Fruit fly (Drosophila melanogaster): ENCODE results near the gene Or33c.

Gene Or33c

dm6 chr2L:11947641-11948040 lies 9.9 kb downstream of the Or33c start, which contains the start of gene CG16964:
Gene CG16964 (plus strand): TSS chr2L:11947941.
- TF ChIP-seq h (optimal IDR thresholded peaks at IDR 0.05) = no peak
- no peak for TF ChIP-seq insv (optimal IDR thresholded peaks at IDR 0.05)
- TF ChIP-seq Myc (optimal IDR thresholded peaks at IDR 0.05) = no peak
- TF ChIP-seq Sin3A (optimal IDR thresholded peaks at IDR 0.05) = no peak
- no peak for TF ChIP-seq psq (optimal IDR thresholded peaks at IDR 0.05)
- no peak for TF ChIP-seq ttk (optimal IDR thresholded peaks at IDR 0.05)

dm6 chr2L:11948479-11948878 lies 10.7 kb downstream of the Or33c start:
- TF ChIP-seq Myc (optimal IDR thresholded peaks at IDR 0.05) = no peak
- TF ChIP-seq insv (optimal IDR thresholded peaks at IDR 0.05) = no peak
- TF ChIP-seq psq (optimal IDR thresholded peaks at IDR 0.05) = no peak

DNA sequence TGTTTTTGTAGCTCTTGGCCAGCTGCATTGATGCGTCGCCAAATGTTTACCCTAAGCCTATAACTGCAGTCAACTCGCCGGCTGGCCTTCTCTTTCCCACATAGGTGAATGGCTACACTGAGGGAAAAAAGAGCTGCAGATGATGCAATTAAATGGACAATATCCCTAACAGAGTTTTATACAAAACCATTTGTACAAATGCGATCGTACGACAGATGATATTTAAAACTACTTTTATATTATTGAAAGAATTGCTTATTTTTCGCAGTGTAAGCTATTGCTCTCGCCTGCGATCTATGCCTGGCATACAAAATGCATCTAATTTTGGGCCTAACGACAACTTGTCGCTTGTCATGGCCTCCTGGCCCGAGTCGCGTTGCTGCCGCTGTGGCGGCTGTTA lies 12.1 kb downstream of the Or33c start:
- TF ChIP-seq ttk (optimal IDR thresholded peaks at IDR 0.05) (no peak), Myc (optimal IDR thresholded peaks at IDR 0.05) (no peak), Sin3A (optimal IDR thresholded peaks at IDR 0.05) (no peak), insv (optimal IDR thresholded peaks at IDR 0.05) (no peak), psq (optimal IDR thresholded peaks at IDR 0.05) (no peak), h (optimal IDR thresholded peaks at IDR 0.05) (no peak)

- TF ChIP-seq insv (optimal IDR thresholded peaks at IDR 0.05) (no peak), Myc (optimal IDR thresholded peaks at IDR 0.05) (no peak), Sin3A (optimal IDR thresholded peaks at IDR 0.05) (no peak), psq (optimal IDR thresholded peaks at IDR 0.05) (no peak), ttk (optimal IDR thresholded peaks at IDR 0.05) (no peak), h (optimal IDR thresholded peaks at IDR 0.05) (no peak)
Measured at dm6 chr2L:11955839-11956238, 18.1 kb downstream of the Or33c start.

DNA sequence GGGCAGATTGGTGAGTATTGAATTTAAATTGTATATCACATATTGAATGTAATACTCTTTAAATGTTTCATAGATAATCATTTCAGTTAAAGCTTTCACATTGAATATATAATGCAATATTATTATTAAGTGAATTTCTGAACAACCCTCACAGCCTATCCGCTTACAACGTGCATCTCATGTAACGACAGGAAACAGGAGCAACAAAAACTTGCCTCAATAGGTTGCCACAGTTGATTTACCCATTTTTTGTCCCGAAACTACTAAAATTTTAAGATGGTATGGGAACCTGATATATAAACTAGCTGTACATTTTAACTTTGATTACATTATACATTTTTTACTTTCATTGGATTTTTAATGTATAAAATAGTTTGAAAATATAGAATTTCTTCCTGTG lies 21.0 kb downstream of the Or33c start:
- no peak for TF ChIP-seq h (optimal IDR thresholded peaks at IDR 0.05)
- no peak for TF ChIP-seq psq (optimal IDR thresholded peaks at IDR 0.05)
- no peak for TF ChIP-seq insv (optimal IDR thresholded peaks at IDR 0.05)
- TF ChIP-seq ttk (optimal IDR thresholded peaks at IDR 0.05) = no peak
- no peak for TF ChIP-seq Myc (optimal IDR thresholded peaks at IDR 0.05)
- no peak for TF ChIP-seq Sin3A (optimal IDR thresholded peaks at IDR 0.05)

DNA sequence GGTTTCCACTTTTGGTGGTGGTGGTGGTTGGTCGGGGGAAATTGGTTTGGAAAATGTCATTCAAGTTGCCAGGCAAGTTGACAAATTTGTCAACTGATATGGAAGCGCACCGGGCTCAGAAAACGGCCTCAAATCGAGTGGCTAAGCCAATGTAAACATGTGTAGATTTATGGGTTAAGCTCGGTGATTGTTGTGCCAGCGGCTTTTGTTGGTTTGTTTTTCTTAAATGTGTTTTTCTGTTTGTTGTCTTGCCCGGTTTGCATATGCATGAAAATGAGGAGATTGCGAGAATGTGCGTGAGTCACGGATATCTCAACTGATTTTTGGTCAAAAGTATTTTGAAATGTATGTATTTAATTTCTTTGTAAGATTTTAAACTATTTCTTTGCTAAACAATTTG lies 23.1 kb downstream of the Or33c start:
- TF ChIP-seq h (optimal IDR thresholded peaks at IDR 0.05) (no peak), Myc (optimal IDR thresholded peaks at IDR 0.05) (no peak), Sin3A (optimal IDR thresholded peaks at IDR 0.05) (no peak), insv (optimal IDR thresholded peaks at IDR 0.05) (no peak), psq (optimal IDR thresholded peaks at IDR 0.05) (no peak), ttk (optimal IDR thresholded peaks at IDR 0.05) (no peak)

DNA sequence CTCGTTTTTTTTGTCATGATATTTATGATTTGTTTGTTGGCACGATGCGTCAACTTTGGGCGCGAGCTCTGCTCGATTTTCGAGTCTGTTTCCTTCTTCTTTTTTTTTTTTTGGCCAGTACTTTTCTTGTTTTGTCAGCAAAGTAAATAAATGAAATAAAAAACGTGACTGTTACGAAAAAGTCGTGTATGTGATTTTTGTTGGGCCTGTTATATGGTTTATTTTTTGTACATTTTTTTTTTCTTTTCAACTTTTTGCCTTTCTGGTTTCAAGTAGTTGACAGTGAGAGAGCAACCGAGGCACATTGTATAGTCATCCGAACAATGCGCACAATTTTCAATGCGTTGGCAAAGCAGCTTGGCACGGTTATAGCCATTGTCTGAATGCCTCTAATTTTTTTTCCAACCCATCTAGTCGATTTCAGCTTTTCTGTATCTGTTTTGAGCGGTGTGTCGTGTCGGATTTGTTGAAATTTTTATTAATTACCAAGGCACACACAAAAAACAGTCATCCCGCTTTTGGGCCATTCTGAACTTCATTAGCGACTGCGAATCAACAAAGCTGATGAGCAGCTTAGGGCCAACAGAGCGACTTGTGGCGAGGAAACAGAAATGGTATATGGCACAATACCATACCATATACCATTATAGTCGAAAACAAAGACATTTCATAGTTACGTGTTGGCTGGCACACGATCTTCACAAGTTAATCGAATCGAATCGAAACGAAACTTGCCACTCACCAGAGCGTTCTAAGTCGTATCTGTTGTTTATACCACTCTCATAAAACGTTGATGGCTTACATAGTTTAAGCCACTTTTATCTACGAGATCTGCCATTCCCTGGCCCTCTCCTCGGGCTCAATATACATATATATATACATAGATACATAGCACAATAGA lies 25.9 kb downstream of the Or33c start:
- TF ChIP-seq ttk (optimal IDR thresholded peaks at IDR 0.05) = no peak
- no peak for TF ChIP-seq Myc (optimal IDR thresholded peaks at IDR 0.05)
- TF ChIP-seq h (optimal IDR thresholded peaks at IDR 0.05) = no peak
- no peak for TF ChIP-seq Sin3A (optimal IDR thresholded peaks at IDR 0.05)
- TF ChIP-seq psq (optimal IDR thresholded peaks at IDR 0.05) = no peak
- no peak for TF ChIP-seq insv (optimal IDR thresholded peaks at IDR 0.05)

DNA sequence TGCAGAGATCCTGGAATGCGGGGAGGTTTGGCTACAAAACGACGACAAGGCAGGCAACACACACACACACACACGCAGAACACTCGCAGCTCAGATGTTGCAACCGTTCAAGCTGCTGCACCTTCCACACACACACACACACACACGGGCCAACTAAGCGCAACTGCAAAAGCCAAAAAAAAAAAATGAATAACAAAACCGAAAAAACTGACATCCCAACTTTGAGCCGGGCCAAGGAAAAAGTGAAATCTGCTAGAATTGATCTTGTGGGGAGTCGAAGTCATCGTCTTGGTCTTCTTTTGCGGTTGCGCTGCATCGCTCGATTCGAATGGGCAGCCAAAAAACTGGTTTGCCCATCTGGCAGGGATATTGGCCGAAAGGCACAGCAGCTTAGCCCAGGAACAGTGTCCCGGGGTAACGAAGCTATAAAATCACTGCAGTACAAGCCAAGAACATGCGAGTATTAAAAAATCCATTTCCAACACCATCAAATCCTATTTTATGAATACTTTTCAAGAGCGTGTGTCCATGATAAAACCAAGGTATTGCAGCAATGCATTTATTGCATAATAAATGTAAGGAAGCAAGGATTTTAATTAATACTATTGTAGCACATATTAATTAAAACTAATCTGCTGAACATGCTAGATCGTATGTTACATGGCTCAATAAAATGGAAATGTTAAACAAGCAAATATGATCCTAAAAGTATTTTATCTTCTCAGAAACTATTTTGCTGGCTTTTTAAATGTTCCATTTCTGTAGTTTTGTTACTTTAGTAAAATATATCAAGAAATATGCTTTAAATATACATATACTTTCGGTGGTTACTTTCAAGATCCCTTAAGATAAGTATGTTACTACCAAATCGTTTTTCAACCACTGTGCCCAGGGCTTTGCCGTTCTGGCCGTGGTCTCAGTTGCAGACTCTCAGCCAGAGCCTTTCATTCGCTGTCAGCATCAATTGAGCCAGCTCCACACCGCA lies 28.1 kb downstream of the Or33c start:
- TF ChIP-seq ttk (optimal IDR thresholded peaks at IDR 0.05) = no peak
- no peak for TF ChIP-seq Myc (optimal IDR thresholded peaks at IDR 0.05)
- no peak for TF ChIP-seq psq (optimal IDR thresholded peaks at IDR 0.05)
- no peak for TF ChIP-seq h (optimal IDR thresholded peaks at IDR 0.05)
- no peak for TF ChIP-seq insv (optimal IDR thresholded peaks at IDR 0.05)
- TF ChIP-seq Sin3A (optimal IDR thresholded peaks at IDR 0.05) = no peak

dm6 chr2L:11968581-11969272 lies 31.0 kb downstream of the Or33c start:
- TF ChIP-seq ttk (optimal IDR thresholded peaks at IDR 0.05) (no peak), h (optimal IDR thresholded peaks at IDR 0.05) (no peak)

dm6 chr2L:11969424-11969823 lies 31.7 kb downstream of the Or33c start:
- TF ChIP-seq Myc (optimal IDR thresholded peaks at IDR 0.05) (no peak), h (optimal IDR thresholded peaks at IDR 0.05) (no peak), Sin3A (optimal IDR thresholded peaks at IDR 0.05) (no peak), psq (optimal IDR thresholded peaks at IDR 0.05) (no peak), insv (optimal IDR thresholded peaks at IDR 0.05) (no peak), ttk (optimal IDR thresholded peaks at IDR 0.05) (no peak)

DNA sequence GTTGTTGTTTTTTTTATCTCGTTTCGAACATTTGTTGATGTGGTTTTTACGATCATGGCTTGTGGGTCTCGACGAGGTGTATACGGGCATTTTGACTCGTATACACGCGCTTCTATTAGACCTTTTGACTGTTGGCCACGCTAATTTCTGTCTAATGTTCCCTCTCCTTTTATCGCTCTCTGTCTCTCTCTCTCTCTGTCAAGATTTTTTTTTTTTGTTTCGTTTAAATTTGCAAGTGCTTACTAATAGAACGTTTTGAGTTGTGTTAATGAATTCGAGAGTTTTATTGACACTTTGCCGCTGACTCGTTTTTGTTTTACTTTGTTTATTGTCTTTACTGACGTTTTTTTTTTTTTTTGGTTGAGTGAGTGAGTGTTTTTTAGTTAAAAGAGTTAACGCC lies 32.6 kb downstream of the Or33c start:
- no peak for TF ChIP-seq psq (optimal IDR thresholded peaks at IDR 0.05)
- TF ChIP-seq Myc (optimal IDR thresholded peaks at IDR 0.05) = no peak
- no peak for TF ChIP-seq Sin3A (optimal IDR thresholded peaks at IDR 0.05)
- no peak for TF ChIP-seq h (optimal IDR thresholded peaks at IDR 0.05)
- TF ChIP-seq ttk (optimal IDR thresholded peaks at IDR 0.05) = no peak
- TF ChIP-seq insv (optimal IDR thresholded peaks at IDR 0.05) = no peak
